Worm (Caenorhabditis elegans) whole organism, young adult: ENCODE results near the gene R05G9.3.

Source experiments
- B0035.1 ChIP-seq: sonication (generic microtip); optimal IDR thresholded peaks from 2 replicates; lab custom pipeline; 2016; ENCODE audit warnings: missing genetic modification characterization, mild to moderate bottlenecking, missing compliant biosample characterization, missing genotype, missing genetic modification reagents
- B0336.3 ChIP-seq: fragments of 200-800 bp; sonication (Bioruptor generic); IDR thresholded peaks from 2 replicates; pipeline ENCODE4 v1.3.6; 2022; ENCODE audit warnings: missing genetic modification characterization, missing compliant biosample characterization
- C06A6.2 ChIP-seq: fragments of 200-800 bp; sonication (Bioruptor generic); conservative IDR thresholded peaks from 2 replicates; pipeline ENCODE4 v1.3.6; 2022; ENCODE audit warnings: missing genetic modification characterization, missing compliant biosample characterization
- F23B12.7 ChIP-seq: sonication (generic microtip); optimal IDR thresholded peaks from 2 replicates; lab custom pipeline; 2017; ENCODE audit warnings: missing genetic modification characterization, mild to moderate bottlenecking, missing compliant biosample characterization, antibody characterized with exemption, moderate library complexity; ENCODE audit not compliant: insufficient read depth
- F37B4.10 ChIP-seq: fragments of 200-800 bp; sonication (Bioruptor generic); IDR thresholded peaks from 2 replicates; pipeline ENCODE4 v1.3.6; 2022; ENCODE audit warnings: missing genetic modification characterization, missing compliant biosample characterization
- F49E8.2 ChIP-seq: sonication (generic microtip); optimal IDR thresholded peaks from 3 replicates; lab custom pipeline; 2017; ENCODE audit warnings: missing genetic modification characterization, mild to moderate bottlenecking, missing compliant biosample characterization, antibody characterized with exemption, moderate library complexity; ENCODE audit not compliant: insufficient read depth
- K11D2.4 ChIP-seq: fragments of 200-800 bp; sonication (Bioruptor generic); IDR thresholded peaks from 2 replicates; pipeline ENCODE4 v1.3.6; 2022; ENCODE audit warnings: missing genetic modification reagents, missing genetic modification characterization, missing compliant biosample characterization
- K12H6.12 ChIP-seq: fragments of 200-800 bp; sonication (Bioruptor generic); optimal IDR thresholded peaks from 2 replicates; lab custom pipeline; 2018; ENCODE audit warnings: mild to moderate bottlenecking, missing genetic modification characterization, missing compliant biosample characterization
- T07F8.4 ChIP-seq: sonication (generic microtip); optimal IDR thresholded peaks from 2 replicates; lab custom pipeline; 2016; ENCODE audit warnings: mild to moderate bottlenecking, missing genetic modification characterization, moderate library complexity, missing compliant biosample characterization
- Y95B8A.8 ChIP-seq: fragments of 200-800 bp; sonication (Bioruptor generic); IDR thresholded peaks from 2 replicates; pipeline ENCODE4 v1.3.6; 2022; ENCODE audit warnings: missing genetic modification reagents, missing genetic modification characterization, missing compliant biosample characterization
- akir-1 ChIP-seq: fragments of 200-800 bp; sonication (Bioruptor generic); optimal IDR thresholded peaks from 2 replicates; lab custom pipeline; 2018; ENCODE audit warnings: mild to moderate bottlenecking, missing genetic modification characterization, moderate library complexity, missing compliant biosample characterization
- ama-1 ChIP-seq, 3 experiments: fragments of 150-350 bp in 1 of 3; sonication (generic microtip) in 2 of 3; optimal IDR thresholded peaks; 2 replicates each; lab custom pipeline; 2014 to 2018; ENCODE audit warnings: missing biosample characterization in 2 of 3, missing genetic modification characterization in 2 of 3, missing genetic modification reagents in 2 of 3
- aptf-2 ChIP-seq: fragments of 200-800 bp; sonication (Bioruptor generic); conservative IDR thresholded peaks from 2 replicates; pipeline ENCODE4 v1.3.6; 2022; ENCODE audit warnings: missing genetic modification reagents, missing genetic modification characterization, missing compliant biosample characterization
- attf-3 ChIP-seq: fragments of 200-800 bp; sonication (Bioruptor generic); conservative IDR thresholded peaks from 2 replicates; pipeline ENCODE4 v1.3.6; 2022; ENCODE audit warnings: missing genetic modification reagents, missing genetic modification characterization, missing compliant biosample characterization
- attf-6 ChIP-seq: fragments of 200-800 bp; sonication (Bioruptor generic); IDR thresholded peaks from 2 replicates; pipeline ENCODE4 v1.3.6; 2022; ENCODE audit warnings: missing genetic modification reagents, missing genetic modification characterization, missing compliant biosample characterization
- cebp-1 ChIP-seq, 2 experiments: fragments of 200-800 bp in 1 of 2; sonication (Bioruptor generic) in 1 of 2; sonication (generic microtip) in 1 of 2; IDR thresholded peaks in 1 of 2; optimal IDR thresholded peaks in 1 of 2; 2 replicates each; pipeline versions ENCODE4 v1.3.6 to Lab custom; 2017 to 2022; ENCODE audit warnings: missing compliant biosample characterization in 2 of 2, missing genetic modification characterization in 2 of 2, mild to moderate bottlenecking in 1 of 2, missing genetic modification reagents in 1 of 2, moderate library complexity in 1 of 2
- ceh-100 ChIP-seq: fragments of 200-800 bp; sonication (Bioruptor generic); IDR thresholded peaks from 2 replicates; pipeline ENCODE4 v1.3.6; 2022; ENCODE audit warnings: missing genetic modification reagents, missing genetic modification characterization, missing compliant biosample characterization
- dox-1 ChIP-seq: fragments of 200-800 bp; sonication (Bioruptor generic); IDR thresholded peaks from 2 replicates; pipeline ENCODE4 v1.3.6; 2022; ENCODE audit warnings: missing genetic modification reagents, missing genetic modification characterization, missing compliant biosample characterization
- egl-44 ChIP-seq: fragments of 200-800 bp; sonication (Bioruptor generic); IDR thresholded peaks from 2 replicates; pipeline ENCODE4 v1.3.6; 2022; ENCODE audit warnings: missing genetic modification reagents, missing genetic modification characterization, missing compliant biosample characterization
- hsf-1 ChIP-seq: fragments of 200-800 bp; sonication (Bioruptor generic); IDR thresholded peaks from 2 replicates; pipeline ENCODE4 v1.3.6; 2022; ENCODE audit warnings: missing genetic modification reagents, missing genetic modification characterization, missing compliant biosample characterization
- lin-40 ChIP-seq: sonication (generic microtip); optimal IDR thresholded peaks from 2 replicates; lab custom pipeline; 2016; ENCODE audit warnings: missing genetic modification characterization, mild to moderate bottlenecking, missing compliant biosample characterization, missing genotype, missing genetic modification reagents
- lin-54 ChIP-seq: fragments of 200-800 bp; sonication (Bioruptor generic); optimal IDR thresholded peaks from 2 replicates; lab custom pipeline; 2018; ENCODE audit warnings: mild to moderate bottlenecking, missing genetic modification characterization, missing compliant biosample characterization
- lir-1 ChIP-seq: fragments of 200-800 bp; sonication (Bioruptor generic); conservative IDR thresholded peaks from 2 replicates; pipeline ENCODE4 v1.3.6; 2022; ENCODE audit warnings: missing genetic modification reagents, missing genetic modification characterization, missing compliant biosample characterization
- madf-3 ChIP-seq: fragments of 200-800 bp; sonication (Bioruptor generic); IDR thresholded peaks from 2 replicates; pipeline ENCODE4 v1.3.6; 2022; ENCODE audit warnings: missing genetic modification reagents, missing genetic modification characterization, missing compliant biosample characterization
- madf-8 ChIP-seq: fragments of 200-800 bp; sonication (Bioruptor generic); conservative IDR thresholded peaks from 2 replicates; pipeline ENCODE4 v1.3.6; 2022; ENCODE audit warnings: missing genetic modification reagents, missing genetic modification characterization, missing compliant biosample characterization
- mel-28 ChIP-seq: sonication (generic microtip); optimal IDR thresholded peaks from 2 replicates; lab custom pipeline; 2016; ENCODE audit warnings: borderline replicate concordance, mild to moderate bottlenecking, missing genetic modification characterization, missing compliant biosample characterization
- mxl-1 ChIP-seq: sonication (generic microtip); optimal IDR thresholded peaks from 2 replicates; lab custom pipeline; 2016; ENCODE audit warnings: missing genetic modification characterization, missing compliant biosample characterization
- nfya-2 ChIP-seq: fragments of 200-800 bp; sonication (Bioruptor generic); IDR thresholded peaks from 2 replicates; pipeline ENCODE4 v1.3.6; 2022; ENCODE audit warnings: missing genetic modification reagents, missing genetic modification characterization, missing compliant biosample characterization
- nfyb-1 ChIP-seq: fragments of 200-800 bp; sonication (Bioruptor generic); IDR thresholded peaks from 2 replicates; pipeline ENCODE4 v1.3.6; 2022; ENCODE audit warnings: missing genetic modification reagents, missing genetic modification characterization, missing compliant biosample characterization
- pbrm-1 ChIP-seq: fragments of 200-800 bp; sonication (Bioruptor generic); IDR thresholded peaks from 2 replicates; pipeline ENCODE4 v1.3.6; 2022; ENCODE audit warnings: missing genetic modification reagents, missing genetic modification characterization, missing compliant biosample characterization
- repo-1 ChIP-seq: sonication (generic microtip); optimal IDR thresholded peaks from 2 replicates; lab custom pipeline; 2017; ENCODE audit warnings: mild to moderate bottlenecking, missing genetic modification characterization, missing compliant biosample characterization
- rpc-1 ChIP-seq, 2 experiments: fragments of 150-350 bp in 1 of 2; sonication (generic microtip) in 1 of 2; optimal IDR thresholded peaks; 2 replicates each; lab custom pipeline; 2014 to 2018; ENCODE audit warnings: missing biosample characterization in 1 of 2, missing genetic modification characterization in 1 of 2, missing genetic modification reagents in 1 of 2, missing genotype in 1 of 2
- snpc-1.3 ChIP-seq: sonication (generic microtip); optimal IDR thresholded peaks from 2 replicates; lab custom pipeline; 2017; ENCODE audit warnings: missing genetic modification characterization, mild to moderate bottlenecking, missing compliant biosample characterization, antibody characterized with exemption, moderate library complexity, missing genotype, missing genetic modification reagents; ENCODE audit not compliant: insufficient read depth
- snpc-3.4 ChIP-seq: sonication (generic microtip); optimal IDR thresholded peaks from 2 replicates; lab custom pipeline; 2017; ENCODE audit warnings: missing genetic modification characterization, mild to moderate bottlenecking, missing compliant biosample characterization, antibody characterized with exemption, moderate library complexity, missing genotype, missing genetic modification reagents
- xnd-1 ChIP-seq: sonication (generic microtip); optimal IDR thresholded peaks from 2 replicates; lab custom pipeline; 2016; ENCODE audit warnings: missing genotype, missing genetic modification reagents, missing genetic modification characterization, missing compliant biosample characterization
- zfh-2 ChIP-seq: fragments of 200-800 bp; sonication (Bioruptor generic); conservative IDR thresholded peaks from 2 replicates; pipeline ENCODE4 v1.3.6; 2022; ENCODE audit warnings: missing genetic modification reagents, missing genetic modification characterization, missing compliant biosample characterization
- zim-3 ChIP-seq: sonication (generic microtip); optimal IDR thresholded peaks from 2 replicates; lab custom pipeline; 2017; ENCODE audit warnings: mild to moderate bottlenecking, missing genetic modification characterization, moderate library complexity, missing compliant biosample characterization
- ztf-18 ChIP-seq: sonication (generic microtip); optimal IDR thresholded peaks from 2 replicates; lab custom pipeline; 2016; ENCODE audit warnings: missing genotype, mild to moderate bottlenecking, missing genetic modification characterization, missing compliant biosample characterization
- ztf-26 ChIP-seq: sonication (generic microtip); optimal IDR thresholded peaks from 2 replicates; lab custom pipeline; 2017; ENCODE audit warnings: missing genetic modification characterization, missing compliant biosample characterization

Gene R05G9.3

DNA sequence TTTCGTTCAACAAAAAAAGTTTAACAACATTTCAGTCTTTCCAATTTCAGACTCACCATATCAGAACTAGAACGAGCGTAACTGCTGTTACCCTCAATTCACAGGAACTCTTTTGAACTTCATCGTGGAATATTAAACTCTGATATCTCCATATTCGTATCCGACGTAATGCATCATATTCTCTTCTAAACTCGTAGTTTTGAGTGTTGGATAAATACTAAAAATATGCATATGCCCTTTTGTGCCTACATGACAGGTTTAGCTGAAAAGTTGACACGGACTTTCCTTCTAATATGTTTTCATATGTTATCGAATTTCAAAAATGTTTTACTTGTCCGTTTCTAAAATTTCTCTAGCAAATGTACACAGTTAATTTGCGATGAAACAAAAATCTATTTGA, 2.3 kb downstream of the R05G9.3 start, which contains the start of gene twk-49:
Gene twk-49 (minus strand): TSS at position 101 of the 400 bp plus-strand sequence.
- TF ChIP-seq aptf-2 (GFP tag; lab: Robert Waterston, UW), result no peak
- TF ChIP-seq zim-3, result no peak
- no peak for TF ChIP-seq nfyb-1 (GFP tag; lab: Robert Waterston, UW)
- no peak for TF ChIP-seq madf-8 (GFP tag; lab: Robert Waterston, UW)

- TF ChIP-seq K11D2.4 (GFP tag; lab: Robert Waterston, UW), result no peak
- no peak for TF ChIP-seq F23B12.7 (tag; lab: Kevin White, UChicago)
- no peak for TF ChIP-seq F37B4.10 (GFP tag; lab: Robert Waterston, UW)
Measured at ce11 chrII:6498609-6499008, 2.7 kb downstream of the R05G9.3 start.

ce11 chrII:6497137-6497536, 4.2 kb downstream of the R05G9.3 start:
- TF ChIP-seq K11D2.4 (GFP tag; lab: Robert Waterston, UW) (no peak), ztf-18 (no peak), ztf-26 (no peak), Y95B8A.8 (GFP tag; lab: Robert Waterston, UW) (no peak), attf-6 (GFP tag; lab: Robert Waterston, UW) (no peak), B0035.1 (tag; lab: Kevin White, UChicago) (no peak), cebp-1 (GFP tag; IDR thresholded peaks at IDR 0.05; lab: Robert Waterston, UW) (no peak), cebp-1 (tag; optimal IDR thresholded peaks at IDR 0.05; lab: Kevin White, UChicago) (no peak)

- TF ChIP-seq F49E8.2 (no peak), akir-1 (no peak), lin-54 (GFP tag; lab: Kevin White, UChicago) (no peak), snpc-1.3 (tag; lab: Kevin White, UChicago) (no peak), xnd-1 (tag; lab: Kevin White, UChicago) (no peak), ama-1 (optimal IDR thresholded peaks at IDR 0.05; lab: Kevin White, UChicago) (no peak), ama-1 (GFP tag; optimal IDR thresholded peaks at IDR 0.05; lab: Kevin White, UChicago) (no peak), hsf-1 (GFP tag; lab: Robert Waterston, UW) (no peak), pbrm-1 (no peak), lir-1 (GFP tag; lab: Robert Waterston, UW) (no peak), zim-3 (no peak), rpc-1 (optimal IDR thresholded peaks at IDR 0.05; lab: Kevin White, UChicago) (no peak), rpc-1 (tag; optimal IDR thresholded peaks at IDR 0.05; lab: Kevin White, UChicago) (no peak), egl-44 (GFP tag; lab: Robert Waterston, UW) (no peak), C06A6.2 (no peak), mxl-1 (tag; lab: Kevin White, UChicago) (no peak), zfh-2 (GFP tag; lab: Robert Waterston, UW) (no peak), mel-28 (tag; lab: Kevin White, UChicago) (no peak), dox-1 (no peak)
Measured at ce11 chrII:6496496-6496895, 4.8 kb downstream of the R05G9.3 start.

DNA sequence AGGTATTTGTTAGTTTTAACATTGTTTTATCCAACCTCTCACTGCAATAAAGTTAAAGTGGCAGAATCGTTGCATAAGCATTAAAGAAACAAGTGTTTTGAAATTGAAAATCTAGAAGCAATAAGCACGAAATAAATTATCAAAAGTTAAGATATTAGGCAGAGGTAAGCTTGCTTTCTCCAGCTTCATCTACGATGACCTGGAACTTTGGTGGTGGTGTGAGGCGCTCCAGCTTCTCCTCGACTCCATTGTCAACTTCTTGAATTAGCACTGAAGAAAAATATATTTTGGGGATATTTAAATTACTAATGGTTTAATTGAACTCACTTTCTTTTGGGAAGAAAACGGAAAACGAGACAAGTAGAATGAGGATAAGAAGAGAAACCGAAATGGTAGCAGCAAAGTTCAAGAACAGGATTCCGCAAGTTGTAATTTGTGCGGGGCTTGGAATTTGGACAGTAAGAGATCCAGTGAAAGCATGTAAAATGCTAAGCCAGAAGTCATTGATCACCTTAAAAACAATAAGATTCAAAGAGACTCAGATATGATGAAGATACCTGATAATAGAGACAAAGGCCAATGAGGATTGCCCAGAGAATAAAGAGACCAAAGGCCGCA, 7.5 kb downstream of the R05G9.3 start:
- 0 out of 2 replicates have a peak, but pooled peaks have one; percentile 28 for TF ChIP-seq pbrm-1
- TF ChIP-seq ceh-100 (GFP tag; lab: Robert Waterston, UW), result 0 out of 2 replicates have a peak, but pooled peaks have one; percentile 35
- TF ChIP-seq B0336.3 (GFP tag; lab: Robert Waterston, UW), result no peak
- TF ChIP-seq madf-3 (GFP tag; lab: Robert Waterston, UW), result 0 out of 2 replicates have a peak, but pooled peaks have one; percentile 1
- peak; percentile 31 for TF ChIP-seq F49E8.2
- no peak for TF ChIP-seq lin-40 (tag; lab: Kevin White, UChicago)
- no peak for TF ChIP-seq T07F8.4 (tag; lab: Kevin White, UChicago)
- TF ChIP-seq snpc-3.4 (tag; lab: Kevin White, UChicago), result peak; percentile 14
- peak; percentile 60 for TF ChIP-seq hsf-1 (GFP tag; lab: Robert Waterston, UW)
- no peak for TF ChIP-seq nfya-2 (GFP tag; lab: Robert Waterston, UW)
- peak; percentile 35 for TF ChIP-seq xnd-1 (tag; lab: Kevin White, UChicago)
- TF ChIP-seq attf-3, result no peak
- peak; percentile 26 for TF ChIP-seq repo-1 (tag; lab: Kevin White, UChicago)
- no peak for TF ChIP-seq K12H6.12 (tag; lab: Kevin White, UChicago)
- no peak for TF ChIP-seq ama-1 (optimal IDR thresholded peaks at IDR 0.05; lab: Kevin White, UChicago)
- peak in 1 of 2 experiments; percentile 6 for TF ChIP-seq ama-1 (GFP tag; optimal IDR thresholded peaks at IDR 0.05; lab: Kevin White, UChicago)
